Fruit fly (Drosophila melanogaster) whole organism, embryonic: ENCODE results near the gene CG7916.
A peak's percentile ranks its signal among the peaks of the same experiment; 100 is the strongest.

Experiments
- Abd-B ChIP-seq: fragments of 200-800 bp; sonication (Bioruptor generic); optimal IDR thresholded peaks from 2 replicates; lab custom pipeline; 2018; ENCODE audit warnings: missing biosample characterization, mild to moderate bottlenecking, missing genetic modification characterization, moderate library complexity
- CG11093 ChIP-seq: fragments of 200-800 bp; sonication (Bioruptor generic); IDR thresholded peaks from 3 replicates; pipeline ENCODE4 v1.3.6; 2022; ENCODE audit warnings: missing biosample characterization, missing genetic modification characterization
- CG11247 ChIP-seq: fragments of 200-800 bp; sonication (Bioruptor generic); IDR thresholded peaks from 2 replicates; pipeline ENCODE4 v1.3.6; 2022; ENCODE audit warnings: missing biosample characterization, missing genetic modification characterization
- CG12299 ChIP-seq: fragments of 200-800 bp; sonication (Bioruptor generic); optimal IDR thresholded peaks from 2 replicates; lab custom pipeline; 2018; ENCODE audit warnings: missing biosample characterization, mild to moderate bottlenecking, missing genetic modification characterization
- CG14965 ChIP-seq: fragments of 200-800 bp; sonication (Bioruptor generic); optimal IDR thresholded peaks from 2 replicates; lab custom pipeline; 2016; ENCODE audit warnings: missing biosample characterization, missing genetic modification characterization, borderline replicate concordance
- CG16813 ChIP-seq: fragments of 200-800 bp; sonication (Bioruptor generic); IDR thresholded peaks from 3 replicates; pipeline ENCODE4 v1.3.6; 2022; ENCODE audit warnings: missing biosample characterization, missing genetic modification characterization; ENCODE audit not compliant: partially characterized antibody
- CG16815 ChIP-seq: fragments of 200-800 bp; sonication (Bioruptor generic); optimal IDR thresholded peaks from 3 replicates; lab custom pipeline; 2017; ENCODE audit warnings: missing biosample characterization, mild to moderate bottlenecking, missing genetic modification characterization
- CG18476 ChIP-seq: fragments of 200-800 bp; sonication (Bioruptor generic); optimal IDR thresholded peaks from 2 replicates; lab custom pipeline; 2016; ENCODE audit warnings: missing biosample characterization, mild to moderate bottlenecking, missing genetic modification characterization
- CG18599 ChIP-seq: fragments of 200-800 bp; sonication (Bioruptor generic); optimal IDR thresholded peaks from 3 replicates; lab custom pipeline; 2017; ENCODE audit warnings: missing biosample characterization, missing genetic modification characterization, mild to moderate bottlenecking, moderate library complexity, missing genetic modification reagents
- CG30403 ChIP-seq: fragments of 200-800 bp; sonication (Bioruptor generic); optimal IDR thresholded peaks from 3 replicates; lab custom pipeline; 2016; ENCODE audit warnings: missing biosample characterization, missing genetic modification characterization
- CG34422 ChIP-seq: fragments of 200-800 bp; sonication (Bioruptor generic); IDR thresholded peaks from 3 replicates; pipeline ENCODE4 v1.3.6; 2022; ENCODE audit warnings: missing biosample characterization, missing genetic modification characterization
- CG3847 ChIP-seq: fragments of 200-800 bp; sonication (Bioruptor generic); IDR thresholded peaks from 2 replicates; pipeline ENCODE4 v1.3.6; 2022; ENCODE audit warnings: missing biosample characterization, missing genetic modification characterization
- CG4328 ChIP-seq: fragments of 200-800 bp; sonication (Bioruptor generic); optimal IDR thresholded peaks from 3 replicates; lab custom pipeline; 2017; ENCODE audit warnings: missing biosample characterization, missing genetic modification reagents, missing genetic modification characterization
- CG43689 ChIP-seq: fragments of 200-800 bp; sonication (Bioruptor generic); IDR thresholded peaks from 2 replicates; pipeline ENCODE4 v1.3.6; 2022; ENCODE audit warnings: missing biosample characterization, missing genetic modification characterization
- CG5180 ChIP-seq: fragments of 200-800 bp; sonication (Bioruptor generic); optimal IDR thresholded peaks from 3 replicates; lab custom pipeline; 2017; ENCODE audit warnings: missing biosample characterization, missing genetic modification characterization, mild to moderate bottlenecking, moderate library complexity, missing genetic modification reagents
- CG6854 ChIP-seq: fragments of 200-800 bp; sonication (Bioruptor generic); optimal IDR thresholded peaks from 3 replicates; lab custom pipeline; 2017; ENCODE audit warnings: missing biosample characterization, mild to moderate bottlenecking, missing genetic modification characterization
- CG7372 ChIP-seq: fragments of 200-800 bp; sonication (Bioruptor generic); IDR thresholded peaks from 2 replicates; pipeline ENCODE4 v1.3.6; 2022; ENCODE audit warnings: missing biosample characterization, missing genetic modification characterization
- CG7987 ChIP-seq: fragments of 200-800 bp; sonication (Bioruptor generic); optimal IDR thresholded peaks from 2 replicates; lab custom pipeline; 2018; ENCODE audit warnings: missing biosample characterization, mild to moderate bottlenecking, missing genetic modification characterization, moderate library complexity
- CG8359 ChIP-seq: fragments of 200-800 bp; sonication (Bioruptor generic); optimal IDR thresholded peaks from 2 replicates; lab custom pipeline; 2017; ENCODE audit warnings: missing biosample characterization, mild to moderate bottlenecking, missing genetic modification characterization, borderline replicate concordance
- CG8924 ChIP-seq: fragments of 200-800 bp; optimal IDR thresholded peaks from 3 replicates; lab custom pipeline; 2019; ENCODE audit warnings: missing biosample characterization, mild to moderate bottlenecking, missing genetic modification characterization, moderate library complexity
- D19A ChIP-seq: fragments of 200-800 bp; optimal IDR thresholded peaks from 3 replicates; lab custom pipeline; 2019; ENCODE audit warnings: missing biosample characterization, mild to moderate bottlenecking, missing genetic modification characterization, moderate library complexity
- ERR ChIP-seq: fragments of 200-800 bp; sonication (Bioruptor generic); optimal IDR thresholded peaks from 2 replicates; lab custom pipeline; 2016; ENCODE audit warnings: missing biosample characterization, missing genetic modification characterization
- HLHmδ ChIP-seq: fragments of 200-800 bp; sonication (Bioruptor generic); optimal IDR thresholded peaks from 2 replicates; lab custom pipeline; 2018; ENCODE audit warnings: missing biosample characterization, mild to moderate bottlenecking, missing genetic modification characterization, moderate library complexity
- Hsf ChIP-seq: fragments of 200-800 bp; sonication (Bioruptor generic); optimal IDR thresholded peaks from 3 replicates; lab custom pipeline; 2016; ENCODE audit warnings: missing biosample characterization, missing genetic modification characterization
- Spps ChIP-seq: fragments of 200-800 bp; sonication (Bioruptor generic); optimal IDR thresholded peaks from 2 replicates; lab custom pipeline; 2018; ENCODE audit warnings: missing biosample characterization, mild to moderate bottlenecking, missing genetic modification characterization
- Ssrp ChIP-seq: fragments of 200-800 bp; sonication (Bioruptor generic); optimal IDR thresholded peaks from 2 replicates; lab custom pipeline; 2018; ENCODE audit warnings: missing biosample characterization, mild to moderate bottlenecking, missing genetic modification characterization, moderate library complexity
- ato ChIP-seq: fragments of 200-800 bp; sonication (Bioruptor generic); IDR thresholded peaks from 2 replicates; pipeline ENCODE4 v1.3.6; 2022; ENCODE audit warnings: missing biosample characterization, missing genetic modification characterization; ENCODE audit not compliant: partially characterized antibody
- br ChIP-seq: fragments of >200 bp; optimal IDR thresholded peaks from 2 replicates; lab custom pipeline; 2017
- btn ChIP-seq: fragments of 200-800 bp; sonication (Bioruptor generic); optimal IDR thresholded peaks from 2 replicates; lab custom pipeline; 2016; ENCODE audit warnings: missing biosample characterization, missing genetic modification characterization
- crp ChIP-seq, 2 experiments: fragments of 200-800 bp; sonication (Bioruptor generic); optimal IDR thresholded peaks; 2 replicates in 1 of 2; 3 replicates in 1 of 2; lab custom pipeline; 2017; ENCODE audit warnings: missing biosample characterization in 2 of 2, missing genetic modification characterization in 2 of 2, mild to moderate bottlenecking in 1 of 2, moderate library complexity in 1 of 2
- dmrt11E ChIP-seq: fragments of 200-800 bp; sonication (Bioruptor generic); optimal IDR thresholded peaks from 3 replicates; lab custom pipeline; 2018; ENCODE audit warnings: missing biosample characterization, mild to moderate bottlenecking, missing genetic modification characterization, moderate library complexity
- dmrt99B ChIP-seq: fragments of 200-800 bp; sonication (Bioruptor generic); optimal IDR thresholded peaks from 2 replicates; lab custom pipeline; 2018; ENCODE audit warnings: missing biosample characterization, mild to moderate bottlenecking, missing genetic modification characterization, moderate library complexity
- dysf ChIP-seq: fragments of 200-800 bp; sonication (Bioruptor generic); IDR thresholded peaks from 3 replicates; pipeline ENCODE4 v1.3.6; 2022; ENCODE audit warnings: missing biosample characterization, missing genetic modification characterization
- fd102C ChIP-seq: fragments of 200-800 bp; sonication (Bioruptor generic); optimal IDR thresholded peaks from 2 replicates; lab custom pipeline; 2018; ENCODE audit warnings: missing biosample characterization, mild to moderate bottlenecking, missing genetic modification characterization, moderate library complexity
- h ChIP-seq: fragments of >200 bp; optimal IDR thresholded peaks from 2 replicates; lab custom pipeline; 2017
- jing ChIP-seq: fragments of 200-800 bp; sonication (Bioruptor generic); optimal IDR thresholded peaks from 2 replicates; lab custom pipeline; 2018; ENCODE audit warnings: missing biosample characterization, mild to moderate bottlenecking, missing genetic modification characterization
- jumu ChIP-seq: fragments of 200-800 bp; sonication (Bioruptor generic); optimal IDR thresholded peaks from 3 replicates; lab custom pipeline; 2016; ENCODE audit warnings: missing biosample characterization, missing genetic modification characterization
- mirr ChIP-seq: fragments of 200-800 bp; sonication (Bioruptor generic); optimal IDR thresholded peaks from 3 replicates; lab custom pipeline; 2018; ENCODE audit warnings: missing biosample characterization, mild to moderate bottlenecking, missing genetic modification characterization
- odd ChIP-seq: fragments of 200-800 bp; sonication (Bioruptor generic); optimal IDR thresholded peaks from 2 replicates; lab custom pipeline; 2017; ENCODE audit warnings: missing biosample characterization, mild to moderate bottlenecking, missing genetic modification characterization
- peb ChIP-seq: fragments of 200-800 bp; sonication (Bioruptor generic); IDR thresholded peaks from 2 replicates; pipeline ENCODE4 v1.3.6; 2022; ENCODE audit warnings: missing biosample characterization, missing genetic modification characterization
- repo ChIP-seq: fragments of 200-800 bp; sonication (Bioruptor generic); optimal IDR thresholded peaks from 2 replicates; lab custom pipeline; 2016; ENCODE audit warnings: missing biosample characterization, missing genetic modification characterization
- seq ChIP-seq: fragments of 200-800 bp; sonication (Bioruptor generic); IDR thresholded peaks from 2 replicates; pipeline ENCODE4 v1.3.6; 2022; ENCODE audit warnings: missing biosample characterization, missing genetic modification characterization
- sim ChIP-seq: fragments of 200-800 bp; sonication (Bioruptor generic); IDR thresholded peaks from 2 replicates; pipeline ENCODE4 v1.3.6; 2022; ENCODE audit warnings: missing biosample characterization, missing genetic modification characterization
- sr ChIP-seq: fragments of 200-800 bp; sonication (Bioruptor generic); IDR thresholded peaks from 3 replicates; pipeline ENCODE4 v1.3.6; 2022; ENCODE audit warnings: missing biosample characterization, missing genetic modification characterization
- ttk ChIP-seq: fragments of 200-800 bp; sonication (Bioruptor generic); IDR thresholded peaks from 2 replicates; pipeline ENCODE4 v2.1.2; 2022; ENCODE audit warnings: missing biosample characterization, missing genetic modification characterization
- tup ChIP-seq: fragments of 200-800 bp; sonication (Bioruptor generic); optimal IDR thresholded peaks from 2 replicates; lab custom pipeline; 2016; ENCODE audit warnings: missing biosample characterization, mild to moderate bottlenecking, missing genetic modification characterization, moderate library complexity
- tx ChIP-seq: fragments of 200-800 bp; sonication (Bioruptor generic); optimal IDR thresholded peaks from 2 replicates; lab custom pipeline; 2016; ENCODE audit warnings: missing biosample characterization, missing genetic modification characterization
- wek ChIP-seq: fragments of 200-800 bp; sonication (Bioruptor generic); optimal IDR thresholded peaks from 3 replicates; lab custom pipeline; 2018; ENCODE audit warnings: missing biosample characterization, mild to moderate bottlenecking, missing genetic modification characterization, moderate library complexity

CG7916 gene

dm6 chr2L:13835002-13835910, 11.3 kb upstream of the CG7916 start, which contains the start of the genes mRpS23 and CenG1A (continued):
- peak; percentile 100 for TF ChIP-seq seq (GFP tag; lab: Robert Waterston, UW)
- peak; percentile 100 for TF ChIP-seq odd (GFP tag; lab: Kevin White, UChicago)
- TF ChIP-seq CG14965 (GFP tag; lab: Kevin White, UChicago) = peak; percentile 93
- TF ChIP-seq tup (GFP tag; lab: Kevin White, UChicago) = peak; percentile 99
- TF ChIP-seq CG11247 (GFP tag; lab: Robert Waterston, UW) = peak; percentile 100
- TF ChIP-seq br (lab: Kevin White, UChicago) = no peak
- TF ChIP-seq btn (GFP tag; lab: Kevin White, UChicago) = peak; percentile 99
- peak; percentile 98 for TF ChIP-seq fd102C (GFP tag; lab: Kevin White, UChicago)
- peak; percentile 100 for TF ChIP-seq CG8924 (tag; lab: Kevin White, UChicago)
- TF ChIP-seq HLHmδ (GFP tag; lab: Kevin White, UChicago) = peak; percentile 86
- TF ChIP-seq CG4328 = peak; percentile 99
- peak; percentile 100 for TF ChIP-seq CG12299
- peak; percentile 100 for TF ChIP-seq mirr (GFP tag; lab: Kevin White, UChicago)
- no peak for TF ChIP-seq h (lab: Kevin White, UChicago)
- peak; percentile 99 for TF ChIP-seq wek (GFP tag; lab: Kevin White, UChicago)
- TF ChIP-seq crp (GFP tag; optimal IDR thresholded peaks at IDR 0.05; lab: Kevin White, UChicago) = peak; percentile 52 to 78
- TF ChIP-seq Hsf (GFP tag; lab: Kevin White, UChicago) = peak; percentile 100
- TF ChIP-seq CG7372 (GFP tag; lab: Robert Waterston, UW) = peak; percentile 100
- peak; percentile 99 for TF ChIP-seq tx (GFP tag; lab: Kevin White, UChicago)
- TF ChIP-seq ttk (GFP tag; lab: Robert Waterston, UW) = peak; percentile 100
- TF ChIP-seq sr (GFP tag; lab: Robert Waterston, UW) = peak; percentile 100
- peak; percentile 99 for TF ChIP-seq Abd-B (GFP tag; lab: Kevin White, UChicago)
- TF ChIP-seq ato (GFP tag; lab: Robert Waterston, UW) = 0 out of 2 replicates have a peak, but pooled peaks have one; percentile 33
- TF ChIP-seq CG7987 = peak; percentile 99
- TF ChIP-seq CG18476 (GFP tag; lab: Kevin White, UChicago) = peak; percentile 99
- peak; percentile 100 for TF ChIP-seq jing
- peak; percentile 100 for TF ChIP-seq CG43689 (GFP tag; lab: Robert Waterston, UW)
- peak; percentile 99 for TF ChIP-seq ERR
- peak; percentile 100 for TF ChIP-seq CG11093 (GFP tag; lab: Robert Waterston, UW)
- TF ChIP-seq dmrt99B = peak; percentile 100
- peak; percentile 100 for TF ChIP-seq CG3847 (GFP tag; lab: Robert Waterston, UW)
- TF ChIP-seq Ssrp (tag; lab: Kevin White, UChicago) = peak; percentile 100
- peak; percentile 98 for TF ChIP-seq D19A (tag; lab: Kevin White, UChicago)
- peak; percentile 100 for TF ChIP-seq CG16815 (GFP tag; lab: Kevin White, UChicago)
- peak; percentile 99 for TF ChIP-seq Spps (tag; lab: Kevin White, UChicago)
- peak; percentile 100 for TF ChIP-seq CG18599
- peak; percentile 100 for TF ChIP-seq peb (GFP tag; lab: Robert Waterston, UW)
- TF ChIP-seq dmrt11E (tag; lab: Kevin White, UChicago) = peak; percentile 99
- TF ChIP-seq CG6854 (GFP tag; lab: Kevin White, UChicago) = peak; percentile 100
- TF ChIP-seq sim (GFP tag; lab: Robert Waterston, UW) = peak; percentile 100
- TF ChIP-seq CG8359 (GFP tag; lab: Kevin White, UChicago) = peak; percentile 97
- TF ChIP-seq dysf (GFP tag; lab: Robert Waterston, UW) = peak; percentile 100
- peak; percentile 100 for TF ChIP-seq CG34422
- TF ChIP-seq CG16813 = peak; percentile 79
- peak; percentile 94 for TF ChIP-seq CG5180 (GFP tag; lab: Kevin White, UChicago)
- peak; percentile 100 for TF ChIP-seq CG30403 (GFP tag; lab: Kevin White, UChicago)
- TF ChIP-seq jumu (GFP tag; lab: Kevin White, UChicago) = peak; percentile 100
- TF ChIP-seq repo = peak; percentile 99
